Fruit fly (Drosophila melanogaster): ENCODE results near the gene ScsbetaG.

dm6 chr3L:5568361-5568760, 4.9 kb upstream of the ScsbetaG start:
- TF ChIP-seq pan (optimal IDR thresholded peaks at IDR 0.05) (no peak), pan (GFP tag; optimal IDR thresholded peaks at IDR 0.05 in 1 of 2, IDR thresholded peaks at IDR 0.05 in 1 of 2) (no peak), Mrtf (GFP tag; IDR thresholded peaks at IDR 0.05) (no peak), CG15696 (tag; optimal IDR thresholded peaks at IDR 0.05) (no peak), CG18599 (GFP tag; optimal IDR thresholded peaks at IDR 0.05) (no peak), CG8478 (optimal IDR thresholded peaks at IDR 0.05) (no peak), HLH54F (GFP tag; optimal IDR thresholded peaks at IDR 0.05) (no peak), CTCF (GFP tag; optimal IDR thresholded peaks at IDR 0.05) (no peak), CG17612 (GFP tag; IDR thresholded peaks at IDR 0.05) (no peak), CG6654 (GFP tag; optimal IDR thresholded peaks at IDR 0.05) (no peak), Jarid2 (GFP tag; optimal IDR thresholded peaks at IDR 0.05) (no peak)

All from whole organism, embryonic.